Worm (Caenorhabditis elegans): ENCODE results near the gene F28H7.7.

Gene F28H7.7

ce11 chrV:10741357-10741756, 12.6 kb downstream of the F28H7.7 start, which contains the start of gene ZC302.3:
ZC302.3 (minus strand) TSS chrV:10741457.
- TF ChIP-seq unc-3 (GFP tag; conservative IDR thresholded peaks at IDR 0.05) (no peak), unc-3 (tag; optimal IDR thresholded peaks at IDR 0.05) (no peak), T23F11.4 (GFP tag; optimal IDR thresholded peaks at IDR 0.05) (no peak), ceh-14 (tag; optimal IDR thresholded peaks at IDR 0.05) (no peak), ceh-34 (tag; optimal IDR thresholded peaks at IDR 0.05) (no peak), ceh-30 (tag; optimal IDR thresholded peaks at IDR 0.05) (no peak), ets-4 (tag; optimal IDR thresholded peaks at IDR 0.05) (no peak), madf-2 (tag; optimal IDR thresholded peaks at IDR 0.05) (no peak)

ce11 chrV:10736756-10737155, 17.2 kb downstream of the F28H7.7 start, which contains the start of the genes mre-11 and wdr-5.3:
mre-11 (minus strand) TSS chrV:10736868.
wdr-5.3 (plus strand) TSS chrV:10737116.
- no peak for TF ChIP-seq ceh-24 (tag; optimal IDR thresholded peaks at IDR 0.05)
- TF ChIP-seq K02D7.2 (tag; optimal IDR thresholded peaks at IDR 0.05) = no peak
- TF ChIP-seq ets-4 (tag; optimal IDR thresholded peaks at IDR 0.05) = peak; percentile 28
- TF ChIP-seq pha-4 (tag; optimal IDR thresholded peaks at IDR 0.05) = no peak
- no peak for TF ChIP-seq dmd-4 (tag; optimal IDR thresholded peaks at IDR 0.05; ENCODE audit: borderline replicate concordance)
- no peak for TF ChIP-seq F13H6.1 (tag; optimal IDR thresholded peaks at IDR 0.05)
- TF ChIP-seq sox-2 (GFP tag; IDR thresholded peaks at IDR 0.05) = no peak
- peak; percentile 34 for TF ChIP-seq tbx-7 (tag; optimal IDR thresholded peaks at IDR 0.05)
- no peak for TF ChIP-seq fkh-10 (GFP tag; optimal IDR thresholded peaks at IDR 0.05)
- TF ChIP-seq ama-1 (optimal IDR thresholded peaks at IDR 0.05) = no peak
- no peak for TF ChIP-seq sdc-2 (tag; optimal IDR thresholded peaks at IDR 0.05)
- peak; percentile 59 for TF ChIP-seq ceh-31 (tag; optimal IDR thresholded peaks at IDR 0.05)
- no peak for TF ChIP-seq odd-2 (tag; optimal IDR thresholded peaks at IDR 0.05)
- TF ChIP-seq nhr-11 (tag; optimal IDR thresholded peaks at IDR 0.05) = no peak
- TF ChIP-seq ceh-9 (tag; optimal IDR thresholded peaks at IDR 0.05) = no peak
- TF ChIP-seq unc-86 (tag; optimal IDR thresholded peaks at IDR 0.05) = no peak
- peak; percentile 74 for TF ChIP-seq C08G9.2 (tag; optimal IDR thresholded peaks at IDR 0.05)
- TF ChIP-seq zip-5 (tag; optimal IDR thresholded peaks at IDR 0.05) = peak; percentile 21
- TF ChIP-seq elt-2 (tag; optimal IDR thresholded peaks at IDR 0.05) = no peak
- no peak for TF ChIP-seq ztf-16 (tag; optimal IDR thresholded peaks at IDR 0.05)
- no peak for TF ChIP-seq nhr-232 (tag; optimal IDR thresholded peaks at IDR 0.05)
- TF ChIP-seq C38D4.7 (GFP tag; optimal IDR thresholded peaks at IDR 0.05) = no peak
- TF ChIP-seq ceh-2 (tag; optimal IDR thresholded peaks at IDR 0.05) = peak; percentile 53
- no peak for TF ChIP-seq unc-55 (GFP tag; optimal IDR thresholded peaks at IDR 0.05)
- TF ChIP-seq K09A11.1 (tag; optimal IDR thresholded peaks at IDR 0.05; ENCODE audit: insufficient read depth) = no peak
- TF ChIP-seq pha-2 (tag; optimal IDR thresholded peaks at IDR 0.05) = no peak
- TF ChIP-seq fax-1 (tag; optimal IDR thresholded peaks at IDR 0.05) = peak; percentile 29
- TF ChIP-seq ahr-1 (tag; optimal IDR thresholded peaks at IDR 0.05) = no peak
- TF ChIP-seq tbx-2 (tag; optimal IDR thresholded peaks at IDR 0.05) = peak; percentile 57
- TF ChIP-seq unc-3 (GFP tag; conservative IDR thresholded peaks at IDR 0.05) = no peak
- TF ChIP-seq unc-3 (tag; optimal IDR thresholded peaks at IDR 0.05) = no peak
- no peak for TF ChIP-seq npax-4 (tag; optimal IDR thresholded peaks at IDR 0.05)
- TF ChIP-seq sox-4 (tag; optimal IDR thresholded peaks at IDR 0.05) = no peak
- TF ChIP-seq Y22D7AL.16 (tag; optimal IDR thresholded peaks at IDR 0.05) = no peak
- TF ChIP-seq pag-3 (tag; optimal IDR thresholded peaks at IDR 0.05; ENCODE audit: borderline replicate concordance) = no peak
- TF ChIP-seq unc-42 (tag; optimal IDR thresholded peaks at IDR 0.05) = no peak
- no peak for TF ChIP-seq mec-3 (tag; optimal IDR thresholded peaks at IDR 0.05; ENCODE audit: borderline replicate concordance)

- no peak for TF ChIP-seq fkh-6 (tag; optimal IDR thresholded peaks at IDR 0.05)
- TF ChIP-seq elt-2 (tag; optimal IDR thresholded peaks at IDR 0.05) = peak; percentile 94
- TF ChIP-seq pat-9 (tag; optimal IDR thresholded peaks at IDR 0.05) = no peak
Measured at ce11 chrV:10731989-10732472, 21.9 kb downstream of the F28H7.7 start, which contains the start of gene T28B11.1. T28B11.1 (minus strand) TSS chrV:10732422.
